Worm (Caenorhabditis elegans): ENCODE results near the gene aagr-2.
"Not testable (repeated sequence)": the region's sequence is repeated elsewhere in the genome, so short reads cannot be mapped to it uniquely, and the experiment has no call there.

The aagr-2 gene

DNA sequence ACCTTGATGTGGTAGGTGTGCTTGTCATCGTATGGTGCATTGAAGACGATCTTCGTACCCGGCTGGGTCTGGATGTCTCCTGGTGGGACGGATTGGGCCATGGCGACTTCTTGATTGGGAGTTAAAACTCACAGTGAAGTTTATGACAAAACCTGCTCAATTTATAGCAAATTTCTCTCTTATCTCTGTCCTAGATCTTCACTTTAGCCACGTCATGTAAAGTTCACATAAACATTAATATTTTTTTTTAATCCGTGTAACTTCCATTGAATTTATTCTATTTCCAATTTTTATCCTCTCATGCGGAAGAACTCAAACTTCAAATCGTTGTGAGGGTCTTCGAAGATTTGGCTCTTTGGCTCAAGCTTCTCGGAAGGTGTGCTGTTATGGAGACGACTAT lies 8.6 kb downstream of the aagr-2 start, which contains the start of gene msp-31:
msp-31 (minus strand) TSS at position 101 of the 400 bp plus-strand sequence.
- not testable (repeated sequence) for TF ChIP-seq med-1 (GFP tag; optimal IDR thresholded peaks at IDR 0.05; ENCODE audit: insufficient read depth); T22C8.4 (GFP tag; IDR thresholded peaks at IDR 0.05); cog-1 (tag; optimal IDR thresholded peaks at IDR 0.05)

DNA sequence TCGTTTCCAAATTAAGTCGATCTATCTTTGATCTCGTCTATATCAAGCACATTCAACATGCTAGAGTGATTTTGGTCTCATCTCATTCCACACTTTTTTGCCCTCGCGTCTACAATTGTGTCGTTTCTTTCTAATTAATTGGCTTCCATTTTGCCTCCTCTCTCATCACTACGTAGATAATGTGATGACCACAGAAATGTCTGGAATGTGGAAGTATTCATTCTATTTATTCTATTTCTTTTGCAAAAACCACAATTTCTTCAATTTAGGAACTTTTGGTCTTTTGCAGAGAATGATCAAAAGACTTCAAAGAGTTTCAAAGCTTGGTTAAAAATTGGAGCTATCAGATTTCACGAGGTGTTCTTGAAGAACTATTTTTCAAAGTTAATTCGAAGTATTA lies 9.5 kb downstream of the aagr-2 start:
- no peak for TF ChIP-seq klf-2 (GFP tag; conservative IDR thresholded peaks at IDR 0.05)
- no peak for TF ChIP-seq med-1 (GFP tag; optimal IDR thresholded peaks at IDR 0.05; ENCODE audit: insufficient read depth)
- no peak for TF ChIP-seq tab-1 (GFP tag; IDR thresholded peaks at IDR 0.05)
- TF ChIP-seq ztf-29 (GFP tag; IDR thresholded peaks at IDR 0.05) = no peak
- TF ChIP-seq ref-1 (GFP tag; conservative IDR thresholded peaks at IDR 0.05) = no peak
- no peak for TF ChIP-seq ztf-23 (GFP tag; IDR thresholded peaks at IDR 0.05)
- no peak for TF ChIP-seq flt-1 (GFP tag; IDR thresholded peaks at IDR 0.05)
- no peak for TF ChIP-seq T22C8.4 (GFP tag; IDR thresholded peaks at IDR 0.05)
- no peak for TF ChIP-seq cog-1 (tag; optimal IDR thresholded peaks at IDR 0.05)

DNA sequence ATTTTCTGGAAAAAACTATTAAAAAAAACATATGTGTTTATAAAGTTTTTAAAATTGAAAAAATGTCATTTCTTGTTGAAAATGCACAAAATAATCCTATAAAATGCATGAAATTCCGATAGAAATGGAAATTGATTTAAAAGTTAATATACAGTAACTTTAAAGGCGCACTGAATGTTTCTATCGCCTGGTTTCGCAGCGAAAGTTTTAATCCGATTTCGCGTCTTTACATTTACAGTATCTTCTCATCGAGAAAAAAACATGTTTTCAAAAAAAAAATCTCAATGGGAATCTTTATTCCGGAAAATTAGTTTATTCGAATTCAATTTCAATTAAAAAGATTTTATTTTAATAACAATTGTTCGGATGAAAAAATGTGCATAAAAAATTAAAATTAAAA lies 10.8 kb downstream of the aagr-2 start, which contains the start of gene R05F9.11:
R05F9.11 (minus strand) TSS at position 5 of the 400 bp plus-strand sequence.
- TF ChIP-seq T22C8.4 (GFP tag; IDR thresholded peaks at IDR 0.05) (no peak), ztf-29 (GFP tag; IDR thresholded peaks at IDR 0.05) (no peak)

DNA sequence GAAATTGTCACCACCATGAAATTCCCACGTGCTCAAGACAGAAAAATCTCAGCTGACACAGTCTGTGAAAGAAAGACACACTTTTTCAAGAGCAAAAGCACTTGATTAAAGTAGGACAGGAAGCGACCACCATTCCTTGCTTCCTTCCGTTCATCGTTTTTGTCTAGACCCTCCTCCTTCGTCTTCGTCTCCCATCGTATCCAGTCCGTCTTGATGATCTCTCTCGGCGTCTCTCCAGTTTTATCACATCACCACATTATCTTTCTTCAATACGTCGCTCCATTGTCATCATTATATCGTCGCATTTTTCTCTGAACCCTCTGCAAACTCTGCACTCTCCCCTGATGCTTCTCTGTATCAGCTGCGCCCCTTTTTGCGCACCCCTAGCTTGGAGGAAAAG lies 16.9 kb downstream of the aagr-2 start:
- TF ChIP-seq flt-1 (GFP tag; IDR thresholded peaks at IDR 0.05) (no peak), tab-1 (GFP tag; IDR thresholded peaks at IDR 0.05) (no peak), ref-1 (GFP tag; conservative IDR thresholded peaks at IDR 0.05) (no peak), med-1 (GFP tag; optimal IDR thresholded peaks at IDR 0.05; ENCODE audit: insufficient read depth) (no peak), cog-1 (tag; optimal IDR thresholded peaks at IDR 0.05) (no peak), ztf-29 (GFP tag; IDR thresholded peaks at IDR 0.05) (no peak), T22C8.4 (GFP tag; IDR thresholded peaks at IDR 0.05) (no peak), ztf-23 (GFP tag; IDR thresholded peaks at IDR 0.05) (no peak), klf-2 (GFP tag; conservative IDR thresholded peaks at IDR 0.05) (no peak)

DNA sequence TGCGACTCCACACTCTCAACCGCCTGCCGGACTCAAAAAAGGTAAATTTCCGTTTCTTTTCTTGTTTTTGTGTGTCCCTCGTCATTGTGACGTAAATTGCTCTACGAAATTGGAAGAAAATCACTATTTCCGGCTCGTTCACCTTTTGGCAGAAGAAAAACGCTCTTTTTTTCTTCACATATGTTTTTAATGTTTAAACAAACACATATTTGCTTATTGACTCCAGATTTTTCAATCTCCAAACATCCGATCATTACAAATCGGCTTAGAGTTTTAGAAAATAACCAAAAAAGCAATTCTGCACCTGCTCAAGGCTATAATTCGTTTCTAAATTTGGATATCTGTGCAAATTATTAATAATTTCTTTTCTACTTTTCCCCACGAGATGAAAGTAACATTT lies 19.2 kb downstream of the aagr-2 start:
- TF ChIP-seq tab-1 (GFP tag; IDR thresholded peaks at IDR 0.05) (no peak), ref-1 (GFP tag; conservative IDR thresholded peaks at IDR 0.05) (no peak), ztf-29 (GFP tag; IDR thresholded peaks at IDR 0.05) (no peak), ztf-23 (GFP tag; IDR thresholded peaks at IDR 0.05) (no peak), T22C8.4 (GFP tag; IDR thresholded peaks at IDR 0.05) (no peak), klf-2 (GFP tag; conservative IDR thresholded peaks at IDR 0.05) (no peak), med-1 (GFP tag; optimal IDR thresholded peaks at IDR 0.05; ENCODE audit: insufficient read depth) (no peak), flt-1 (GFP tag; IDR thresholded peaks at IDR 0.05) (no peak), cog-1 (tag; optimal IDR thresholded peaks at IDR 0.05) (no peak)

DNA sequence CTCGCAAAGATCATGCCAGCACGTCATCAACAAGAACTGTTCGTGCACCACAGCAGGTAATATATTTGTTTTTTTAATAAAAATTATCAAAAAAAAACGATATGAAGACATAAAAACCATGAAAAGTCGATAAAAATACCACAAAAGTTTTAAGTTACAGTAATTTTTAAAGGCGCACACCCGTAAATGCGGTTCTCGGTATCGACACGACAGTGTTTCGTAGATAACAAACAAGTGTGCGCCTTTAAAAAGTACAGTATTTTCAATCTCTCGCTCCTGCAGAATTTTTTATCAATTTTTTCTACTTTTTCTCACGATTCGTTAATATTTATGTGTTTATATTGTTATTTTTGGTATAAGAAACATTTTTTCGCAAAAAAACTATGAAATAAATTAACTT lies 19.7 kb downstream of the aagr-2 start:
- TF ChIP-seq ref-1 (GFP tag; conservative IDR thresholded peaks at IDR 0.05) (no peak), ztf-23 (GFP tag; IDR thresholded peaks at IDR 0.05) (no peak), T22C8.4 (GFP tag; IDR thresholded peaks at IDR 0.05) (no peak), flt-1 (GFP tag; IDR thresholded peaks at IDR 0.05) (no peak), klf-2 (GFP tag; conservative IDR thresholded peaks at IDR 0.05) (no peak), med-1 (GFP tag; optimal IDR thresholded peaks at IDR 0.05; ENCODE audit: insufficient read depth) (no peak), cog-1 (tag; optimal IDR thresholded peaks at IDR 0.05) (no peak), ztf-29 (GFP tag; IDR thresholded peaks at IDR 0.05) (no peak), tab-1 (GFP tag; IDR thresholded peaks at IDR 0.05) (no peak)

DNA sequence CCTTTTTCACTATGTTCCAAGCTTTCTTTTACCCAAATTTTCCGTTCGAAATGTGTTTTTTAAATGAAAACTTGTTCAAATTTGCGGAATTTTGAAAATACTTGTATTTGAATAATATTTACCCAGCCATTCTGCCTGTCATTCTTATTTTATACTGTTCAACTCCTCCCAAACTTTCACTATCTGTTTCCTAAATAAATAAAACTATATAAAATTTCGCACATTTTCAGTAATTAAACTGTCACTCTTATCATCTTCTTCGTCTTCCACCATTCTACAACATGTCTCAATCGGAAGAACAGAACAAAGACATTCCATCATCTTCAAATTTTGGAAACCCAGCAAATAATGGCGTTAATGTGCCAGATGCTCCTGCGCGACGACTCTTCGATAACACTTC lies 20.3 kb downstream of the aagr-2 start, which contains the start of gene btbd-10:
btbd-10 (plus strand) TSS at position 231 of the 400 bp plus-strand sequence.
- TF ChIP-seq T22C8.4 (GFP tag; IDR thresholded peaks at IDR 0.05) = no peak
- TF ChIP-seq flt-1 (GFP tag; IDR thresholded peaks at IDR 0.05) = no peak
- TF ChIP-seq ztf-29 (GFP tag; IDR thresholded peaks at IDR 0.05) = no peak
- TF ChIP-seq cog-1 (tag; optimal IDR thresholded peaks at IDR 0.05) = no peak
- no peak for TF ChIP-seq tab-1 (GFP tag; IDR thresholded peaks at IDR 0.05)

DNA sequence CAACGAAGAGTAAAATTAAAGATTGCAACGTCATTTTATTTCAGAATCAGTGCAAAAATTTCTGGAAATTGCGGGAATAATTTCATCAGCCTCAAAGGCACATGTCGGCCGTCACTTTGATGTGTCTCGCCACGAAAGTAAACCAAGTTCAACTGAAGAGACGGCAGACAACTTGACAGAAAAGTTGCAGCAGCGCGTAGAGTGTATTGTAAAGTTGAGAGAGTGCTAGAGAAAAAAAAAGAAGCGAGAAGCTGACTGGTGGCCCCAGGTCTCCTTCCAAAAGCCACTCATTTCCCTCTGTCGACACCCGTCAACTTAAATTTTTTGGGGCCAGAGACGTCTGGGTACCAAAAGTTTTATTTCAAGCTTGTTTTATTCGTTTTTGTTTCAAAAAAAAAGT lies 20.8 kb downstream of the aagr-2 start:
- TF ChIP-seq ztf-29 (GFP tag; IDR thresholded peaks at IDR 0.05) = peak; percentile 57; the same call in 1 of the 2 replicates
- no peak for TF ChIP-seq klf-2 (GFP tag; conservative IDR thresholded peaks at IDR 0.05)
- 0 out of 2 replicates have a peak, but pooled peaks have one; percentile 7 for TF ChIP-seq flt-1 (GFP tag; IDR thresholded peaks at IDR 0.05)
- TF ChIP-seq tab-1 (GFP tag; IDR thresholded peaks at IDR 0.05) = no peak
- TF ChIP-seq med-1 (GFP tag; optimal IDR thresholded peaks at IDR 0.05; ENCODE audit: insufficient read depth) = no peak

DNA sequence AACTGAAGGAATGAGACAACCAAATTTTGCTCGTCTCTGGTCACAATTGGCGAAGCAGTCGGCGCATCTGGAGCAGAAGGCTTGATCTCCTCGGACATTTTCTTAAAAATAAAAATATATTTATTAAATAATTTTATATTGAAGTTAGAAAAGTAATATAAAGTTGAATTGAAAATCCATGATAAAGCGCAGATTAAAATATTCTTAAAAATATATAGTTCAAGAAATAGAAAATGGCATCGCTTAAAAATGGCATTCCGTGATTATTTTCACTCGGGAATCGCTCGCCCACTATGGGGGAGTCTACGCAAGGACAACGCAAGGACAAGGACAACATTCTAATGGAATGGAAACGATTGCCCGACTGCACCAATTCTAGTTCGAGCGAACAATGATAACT lies 21.4 kb downstream of the aagr-2 start, which contains the start of gene sgt-1:
sgt-1 (minus strand) TSS at position 101 of the 400 bp plus-strand sequence.
- not testable (repeated sequence) for TF ChIP-seq ref-1 (GFP tag; conservative IDR thresholded peaks at IDR 0.05); klf-2 (GFP tag; conservative IDR thresholded peaks at IDR 0.05); flt-1 (GFP tag; IDR thresholded peaks at IDR 0.05)

DNA sequence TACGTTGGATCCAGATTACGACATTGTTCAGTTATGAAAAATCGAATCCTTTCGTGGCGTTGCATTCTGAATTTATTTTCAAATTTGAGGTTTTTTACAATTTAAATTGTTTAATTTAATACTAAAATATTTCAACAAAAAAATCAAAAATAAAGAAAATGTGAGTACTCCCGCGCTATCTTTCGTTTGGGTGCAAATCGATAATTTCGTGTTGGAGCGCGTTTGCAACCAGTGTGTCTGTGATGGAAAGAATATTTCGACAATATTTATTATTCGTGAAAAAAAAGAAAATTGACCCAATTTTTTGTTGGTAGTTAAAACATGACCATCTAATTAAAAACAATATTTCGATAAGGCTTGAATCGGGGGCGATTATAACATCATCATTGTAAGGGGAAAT lies 23.0 kb downstream of the aagr-2 start, which contains the start of gene R05F9.9:
R05F9.9 (minus strand) TSS at position 66 of the 400 bp plus-strand sequence.
- TF ChIP-seq ztf-23 (GFP tag; IDR thresholded peaks at IDR 0.05) (no peak), T22C8.4 (GFP tag; IDR thresholded peaks at IDR 0.05) (peak; percentile 80), flt-1 (GFP tag; IDR thresholded peaks at IDR 0.05) (no peak), tab-1 (GFP tag; IDR thresholded peaks at IDR 0.05) (no peak), med-1 (GFP tag; optimal IDR thresholded peaks at IDR 0.05; ENCODE audit: insufficient read depth) (no peak)

DNA sequence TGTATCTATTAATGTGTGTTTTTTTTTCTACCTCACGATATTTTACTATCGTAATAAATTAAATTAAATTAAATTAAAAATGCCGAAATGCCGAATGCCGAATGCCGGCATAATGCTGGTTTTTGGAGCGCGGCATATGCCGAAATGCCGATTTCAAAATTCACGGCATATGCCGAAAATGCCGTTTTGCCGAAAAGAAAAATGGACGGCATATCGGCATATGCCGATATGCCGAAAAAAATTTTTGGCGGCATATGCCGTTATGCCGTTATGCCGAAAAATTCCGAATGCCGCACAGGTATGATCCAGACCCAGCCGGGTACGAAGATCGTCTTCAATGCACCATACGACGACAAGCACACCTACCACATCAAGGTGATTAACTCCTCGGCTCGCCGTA lies 26.5 kb downstream of the aagr-2 start, which contains the start of gene msp-32:
msp-32 (plus strand) TSS at position 301 of the 400 bp plus-strand sequence.
- TF ChIP-seq ref-1 (GFP tag; conservative IDR thresholded peaks at IDR 0.05); ztf-23 (GFP tag; IDR thresholded peaks at IDR 0.05); klf-2 (GFP tag; conservative IDR thresholded peaks at IDR 0.05): not testable (repeated sequence)

Data from whole organism, midembryonic.